Worm (Caenorhabditis elegans): ENCODE measurements around the gene nas-20.
A peak's percentile ranks its signal among the peaks of the same experiment; 100 is the strongest.

nas-20 gene

ce11 chrV:11454917-11455316 is 17.2 kb downstream of the nas-20 start:
- TF ChIP-seq hmg-20 (GFP tag; IDR thresholded peaks at IDR 0.05) (no peak), ztf-18 (tag; optimal IDR thresholded peaks at IDR 0.05) (no peak)

ce11 chrV:11450257-11450656 is 21.9 kb downstream of the nas-20 start, which contains the start of gene col-156:
col-156 (minus strand) TSS chrV:11450357.
- TF ChIP-seq B0035.1 (tag; optimal IDR thresholded peaks at IDR 0.05) (no peak), nhr-120 (GFP tag; IDR thresholded peaks at IDR 0.05) (no peak), Y95B8A.8 (GFP tag; IDR thresholded peaks at IDR 0.05) (no peak), nfya-2 (GFP tag; IDR thresholded peaks at IDR 0.05) (no peak), rec-8 (tag; optimal IDR thresholded peaks at IDR 0.05) (no peak), hmg-1.2 (GFP tag; IDR thresholded peaks at IDR 0.05) (no peak), F37B4.10 (GFP tag; IDR thresholded peaks at IDR 0.05) (no peak), hmg-20 (GFP tag; IDR thresholded peaks at IDR 0.05) (no peak), pha-4 (tag; optimal IDR thresholded peaks at IDR 0.05) (no peak), C06A6.2 (GFP tag; conservative IDR thresholded peaks at IDR 0.05) (no peak), cebp-1 (GFP tag; IDR thresholded peaks at IDR 0.05) (no peak), cebp-1 (tag; optimal IDR thresholded peaks at IDR 0.05) (no peak), mel-28 (tag; optimal IDR thresholded peaks at IDR 0.05; ENCODE audit: borderline replicate concordance) (no peak), egrh-3 (GFP tag; IDR thresholded peaks at IDR 0.05) (no peak), F33H1.4 (GFP tag; IDR thresholded peaks at IDR 0.05) (no peak), nhr-179 (tag; optimal IDR thresholded peaks at IDR 0.05) (no peak), sdz-38 (tag; optimal IDR thresholded peaks at IDR 0.05) (no peak)

ce11 chrV:11449404-11449803 is 22.7 kb downstream of the nas-20 start:
- no peak for TF ChIP-seq T07F8.4 (tag; optimal IDR thresholded peaks at IDR 0.05)
- peak; percentile 93 for TF ChIP-seq zfh-2 (GFP tag; conservative IDR thresholded peaks at IDR 0.05)
- TF ChIP-seq nfyb-1 (GFP tag; IDR thresholded peaks at IDR 0.05), result no peak
- TF ChIP-seq egrh-3 (GFP tag; IDR thresholded peaks at IDR 0.05), result peak; percentile 81

- TF ChIP-seq C06A6.2 (GFP tag; conservative IDR thresholded peaks at IDR 0.05) (no peak), K11D2.4 (GFP tag; IDR thresholded peaks at IDR 0.05) (no peak), lsl-1 (GFP tag; optimal IDR thresholded peaks at IDR 0.05) (no peak), mcd-1 (GFP tag; IDR thresholded peaks at IDR 0.05) (no peak), rec-8 (tag; optimal IDR thresholded peaks at IDR 0.05) (no peak), F37B4.10 (GFP tag; IDR thresholded peaks at IDR 0.05) (no peak), bed-2 (GFP tag; IDR thresholded peaks at IDR 0.05) (no peak), F33H1.4 (GFP tag; IDR thresholded peaks at IDR 0.05) (no peak), ZK185.1 (tag; optimal IDR thresholded peaks at IDR 0.05; ENCODE audit: poor library complexity, severe bottlenecking) (no peak), F57C9.4 (tag; optimal IDR thresholded peaks at IDR 0.05) (no peak), dpl-1 (GFP tag; optimal IDR thresholded peaks at IDR 0.05) (no peak), sptf-2 (GFP tag; optimal IDR thresholded peaks at IDR 0.05) (no peak), lin-54 (GFP tag; optimal IDR thresholded peaks at IDR 0.05) (no peak), snpc-3.4 (tag; optimal IDR thresholded peaks at IDR 0.05) (no peak), lir-1 (GFP tag; conservative IDR thresholded peaks at IDR 0.05) (no peak), F55B11.4 (tag; optimal IDR thresholded peaks at IDR 0.05; ENCODE audit: borderline replicate concordance, insufficient read depth) (no peak), ceh-79 (tag; optimal IDR thresholded peaks at IDR 0.05) (no peak), nhr-80 (tag; optimal IDR thresholded peaks at IDR 0.05) (no peak), cebp-1 (GFP tag; IDR thresholded peaks at IDR 0.05) (no peak), cebp-1 (tag; optimal IDR thresholded peaks at IDR 0.05) (no peak), gei-17 (GFP tag; optimal IDR thresholded peaks at IDR 0.05) (no peak)
These were observed 25.8 kb downstream of the nas-20 start, which contains the start of gene mig-17 for ce11 chrV:11446297-11446696. mig-17 (plus strand) TSS chrV:11446685.
